Worm (Caenorhabditis elegans) whole organism, late embryonic: ENCODE measurements around the gene snf-5.

ENCODE experiments used
- F13H6.1 ChIP-seq: sonication (generic microtip); optimal IDR thresholded peaks from 2 replicates; lab custom pipeline; 2016; ENCODE audit warnings: missing genetic modification characterization, missing compliant biosample characterization
- ahr-1 ChIP-seq: sonication (generic microtip); optimal IDR thresholded peaks from 2 replicates; lab custom pipeline; 2016; ENCODE audit warnings: missing genetic modification characterization, missing compliant biosample characterization
- ceh-14 ChIP-seq: sonication (generic microtip); optimal IDR thresholded peaks from 2 replicates; lab custom pipeline; 2016; ENCODE audit warnings: missing genotype, missing genetic modification characterization, missing compliant biosample characterization
- ceh-34 ChIP-seq: sonication (generic microtip); optimal IDR thresholded peaks from 2 replicates; lab custom pipeline; 2016; ENCODE audit warnings: mild to moderate bottlenecking, missing genetic modification characterization, missing compliant biosample characterization
- ceh-48 ChIP-seq: sonication (generic microtip); optimal IDR thresholded peaks from 2 replicates; lab custom pipeline; 2016; ENCODE audit warnings: missing genetic modification characterization, inconsistent platforms, missing compliant biosample characterization
- ceh-6 ChIP-seq: fragments of 200-800 bp; sonication (Bioruptor generic); optimal IDR thresholded peaks from 2 replicates; lab custom pipeline; 2018; ENCODE audit warnings: mild to moderate bottlenecking, missing genetic modification characterization, missing compliant biosample characterization
- dve-1 ChIP-seq: sonication (generic microtip); optimal IDR thresholded peaks from 2 replicates; lab custom pipeline; 2017; ENCODE audit warnings: antibody characterized with exemption, mild to moderate bottlenecking, missing genetic modification characterization, missing compliant biosample characterization
- elt-2 ChIP-seq: sonication (generic microtip); optimal IDR thresholded peaks from 2 replicates; lab custom pipeline; 2016; ENCODE audit warnings: missing genetic modification reagents, missing genetic modification characterization, missing compliant biosample characterization
- hlh-30 ChIP-seq: sonication (generic microtip); optimal IDR thresholded peaks from 2 replicates; lab custom pipeline; 2017; ENCODE audit warnings: antibody characterized with exemption, missing genetic modification characterization, missing compliant biosample characterization; ENCODE audit not compliant: insufficient read depth
- hlh-6 ChIP-seq: sonication (generic microtip); optimal IDR thresholded peaks from 2 replicates; lab custom pipeline; 2016; ENCODE audit warnings: missing genotype, missing genetic modification characterization, missing compliant biosample characterization
- mec-3 ChIP-seq: sonication (generic microtip); optimal IDR thresholded peaks from 2 replicates; lab custom pipeline; 2016; ENCODE audit warnings: borderline replicate concordance, missing genetic modification characterization, missing compliant biosample characterization
- nfya-1 ChIP-seq: sonication (generic microtip); optimal IDR thresholded peaks from 2 replicates; lab custom pipeline; 2017; ENCODE audit warnings: missing genetic modification characterization, mild to moderate bottlenecking, missing compliant biosample characterization, antibody characterized with exemption, moderate library complexity
- nhr-11 ChIP-seq: fragments of 150-350 bp; optimal IDR thresholded peaks from 2 replicates; lab custom pipeline; 2014; ENCODE audit warnings: missing biosample characterization, missing genetic modification characterization
- unc-55 ChIP-seq: sonication (generic microtip); optimal IDR thresholded peaks from 2 replicates; lab custom pipeline; 2017; ENCODE audit warnings: missing biosample characterization, missing genetic modification reagents, missing genetic modification characterization

- TF ChIP-seq ceh-48 (tag; lab: Kevin White, UChicago) (no peak), ceh-34 (no peak), nhr-11 (tag; lab: Kevin White, UChicago) (no peak), hlh-6 (no peak), ceh-6 (no peak), unc-55 (GFP tag; lab: Kevin White, UChicago) (no peak), nfya-1 (tag; lab: Kevin White, UChicago) (no peak), dve-1 (tag; lab: Kevin White, UChicago) (no peak), ahr-1 (tag; lab: Kevin White, UChicago) (no peak), hlh-30 (tag; lab: Kevin White, UChicago) (no peak), mec-3 (tag; lab: Kevin White, UChicago) (no peak), ceh-14 (tag; lab: Kevin White, UChicago) (no peak), elt-2 (tag; lab: Kevin White, UChicago) (no peak), F13H6.1 (tag; lab: Kevin White, UChicago) (no peak)
Observed at ce11 chrII:12828863-12829262, 36.7 kb downstream of the snf-5 start, which contains the start of gene Y46G5A.23.
